Worm (Caenorhabditis elegans) whole organism, L1 larva: Measurements from ENCODE around the gene acbp-4.

ENCODE experiments used
- C16A3.4 ChIP-seq: fragments of 150-350 bp; optimal IDR thresholded peaks from 2 replicates; lab custom pipeline; 2014; ENCODE audit warnings: missing biosample characterization, missing genetic modification characterization
- Y116A8C.19 ChIP-seq: sonication (generic microtip); optimal IDR thresholded peaks from 2 replicates; lab custom pipeline; 2016; ENCODE audit warnings: missing compliant biosample characterization, missing genetic modification characterization, borderline replicate concordance
- alr-1 ChIP-seq: fragments of 200-800 bp; sonication (Bioruptor generic); optimal IDR thresholded peaks from 2 replicates; lab custom pipeline; 2018; ENCODE audit warnings: borderline replicate concordance, mild to moderate bottlenecking, missing genetic modification characterization, missing compliant biosample characterization
- blmp-1 ChIP-seq: fragments of 150-350 bp; optimal IDR thresholded peaks from 2 replicates; lab custom pipeline; 2014; ENCODE audit warnings: missing biosample characterization, missing genetic modification characterization
- ceh-90 ChIP-seq: sonication (generic microtip); optimal IDR thresholded peaks from 2 replicates; lab custom pipeline; 2016; ENCODE audit warnings: missing genetic modification characterization, missing compliant biosample characterization
- ces-1 ChIP-seq: fragments of 150-350 bp; optimal IDR thresholded peaks from 2 replicates; lab custom pipeline; 2014; ENCODE audit warnings: missing biosample characterization, missing genetic modification reagents, missing genetic modification characterization
- dpl-1 ChIP-seq, 3 experiments: fragments of 150-350 bp in 2 of 3; sonication (generic microtip) in 1 of 3; optimal IDR thresholded peaks; 2 replicates each; lab custom pipeline; 2014 to 2017; ENCODE audit warnings: missing biosample characterization in 3 of 3, missing genetic modification characterization in 3 of 3, missing genetic modification reagents in 3 of 3
- efl-1 ChIP-seq, 4 experiments: fragments of 150-350 bp; optimal IDR thresholded peaks in 3 of 4; peaks in 1 of 4; 1 replicate in 1 of 4; 2 replicates in 3 of 4; lab custom pipeline; 2014; ENCODE audit warnings: missing biosample characterization in 2 of 4, missing genetic modification characterization in 2 of 4, missing genetic modification reagents in 2 of 4
- elt-3 ChIP-seq, 6 experiments: fragments of 150-350 bp in 1 of 6; sonication (generic microtip); optimal IDR thresholded peaks; 2 replicates each; lab custom pipeline; 2017 to 2018; ENCODE audit warnings: missing biosample characterization in 6 of 6, missing genetic modification characterization in 6 of 6, inconsistent platforms in 1 of 6
- ets-5 ChIP-seq: fragments of 200-800 bp; sonication (Bioruptor generic); IDR thresholded peaks from 2 replicates; pipeline ENCODE4 v1.3.6; 2022; ENCODE audit warnings: missing genetic modification characterization, missing compliant biosample characterization
- fkh-10 ChIP-seq: sonication (generic microtip); optimal IDR thresholded peaks from 2 replicates; lab custom pipeline; 2017; ENCODE audit warnings: missing biosample characterization, missing genetic modification reagents, missing genetic modification characterization
- fkh-4 ChIP-seq: sonication (generic microtip); optimal IDR thresholded peaks from 2 replicates; lab custom pipeline; 2016; ENCODE audit warnings: missing compliant biosample characterization, missing genetic modification characterization, borderline replicate concordance
- fkh-8 ChIP-seq: sonication (generic microtip); optimal IDR thresholded peaks from 2 replicates; lab custom pipeline; 2016; ENCODE audit warnings: mild to moderate bottlenecking, missing genetic modification characterization, missing compliant biosample characterization
- grh-1 ChIP-seq: fragments of 200-800 bp; sonication (Bioruptor generic); IDR thresholded peaks from 2 replicates; pipeline ENCODE4 v1.3.6; 2022; ENCODE audit warnings: missing genetic modification reagents, missing genetic modification characterization, missing compliant biosample characterization
- hlh-4 ChIP-seq: sonication (generic microtip); optimal IDR thresholded peaks from 2 replicates; lab custom pipeline; 2016; ENCODE audit warnings: mild to moderate bottlenecking, missing genetic modification characterization, missing compliant biosample characterization
- lin-14 ChIP-seq: fragments of 200-800 bp; sonication (Bioruptor generic); optimal IDR thresholded peaks from 2 replicates; lab custom pipeline; 2018; ENCODE audit warnings: mild to moderate bottlenecking, missing genetic modification characterization, moderate library complexity, missing compliant biosample characterization
- lin-35 ChIP-seq, 2 experiments: fragments of 150-350 bp; optimal IDR thresholded peaks; 2 replicates each; lab custom pipeline; 2014; ENCODE audit warnings: missing biosample characterization in 2 of 2, missing genetic modification characterization in 2 of 2, missing genetic modification reagents in 2 of 2
- lsy-2 ChIP-seq, 2 experiments: fragments of 150-350 bp; optimal IDR thresholded peaks; 2 replicates each; lab custom pipeline; 2014; ENCODE audit warnings: missing biosample characterization in 2 of 2, missing genetic modification characterization in 2 of 2
- mef-2 ChIP-seq: fragments of 150-350 bp; optimal IDR thresholded peaks from 2 replicates; lab custom pipeline; 2014; ENCODE audit warnings: missing biosample characterization, missing genetic modification characterization
- mep-1 ChIP-seq: fragments of 150-350 bp; optimal IDR thresholded peaks from 2 replicates; lab custom pipeline; 2014; ENCODE audit warnings: missing biosample characterization, missing genetic modification characterization
- nhr-19 ChIP-seq: fragments of 200-800 bp; sonication (Bioruptor generic); conservative IDR thresholded peaks from 2 replicates; pipeline ENCODE4 v1.3.6; 2022; ENCODE audit warnings: missing genetic modification characterization, missing compliant biosample characterization
- nhr-20 ChIP-seq: sonication (generic microtip); optimal IDR thresholded peaks from 2 replicates; lab custom pipeline; 2016; ENCODE audit warnings: mild to moderate bottlenecking, missing genetic modification characterization, missing compliant biosample characterization
- nhr-237 ChIP-seq: fragments of 150-350 bp; optimal IDR thresholded peaks from 2 replicates; lab custom pipeline; 2014; ENCODE audit warnings: missing biosample characterization, missing genetic modification characterization
- nhr-28 ChIP-seq: fragments of 150-350 bp; optimal IDR thresholded peaks from 2 replicates; lab custom pipeline; 2014; ENCODE audit warnings: missing biosample characterization, missing genetic modification characterization
- nhr-47 ChIP-seq: sonication (generic microtip); optimal IDR thresholded peaks from 2 replicates; lab custom pipeline; 2016; ENCODE audit warnings: mild to moderate bottlenecking, missing genetic modification characterization, moderate library complexity, missing compliant biosample characterization
- nhr-71 ChIP-seq: sonication (generic microtip); optimal IDR thresholded peaks from 2 replicates; lab custom pipeline; 2016; ENCODE audit warnings: mild to moderate bottlenecking, missing genetic modification characterization, moderate library complexity, missing compliant biosample characterization
- nhr-76 ChIP-seq: sonication (generic microtip); optimal IDR thresholded peaks from 2 replicates; lab custom pipeline; 2017; ENCODE audit warnings: missing biosample characterization, missing genetic modification characterization
- nhr-85 ChIP-seq: sonication (generic microtip); peaks from one replicate; lab custom pipeline; 2016; ENCODE audit warnings: missing genetic modification characterization, inconsistent platforms, missing compliant biosample characterization
- nhr-90 ChIP-seq: sonication (generic microtip); optimal IDR thresholded peaks from 2 replicates; lab custom pipeline; 2016; ENCODE audit warnings: mild to moderate bottlenecking, missing genetic modification characterization, missing compliant biosample characterization; ENCODE audit not compliant: poor library complexity
- skn-1 ChIP-seq: fragments of 150-350 bp; optimal IDR thresholded peaks from 2 replicates; lab custom pipeline; 2014; ENCODE audit warnings: missing biosample characterization, missing genetic modification characterization
- snu-23 ChIP-seq: sonication (generic microtip); optimal IDR thresholded peaks from 2 replicates; lab custom pipeline; 2016; ENCODE audit warnings: missing genetic modification characterization, missing compliant biosample characterization
- sup-37 ChIP-seq: fragments of 200-800 bp; sonication (Bioruptor generic); optimal IDR thresholded peaks from 2 replicates; lab custom pipeline; 2018; ENCODE audit warnings: mild to moderate bottlenecking, missing genetic modification characterization, missing compliant biosample characterization
- swsn-7 ChIP-seq: sonication (generic microtip); optimal IDR thresholded peaks from 2 replicates; lab custom pipeline; 2016; ENCODE audit warnings: missing genetic modification characterization, missing compliant biosample characterization
- tbx-2 ChIP-seq: sonication (generic microtip); optimal IDR thresholded peaks from 2 replicates; lab custom pipeline; 2016; ENCODE audit warnings: missing genetic modification characterization, missing compliant biosample characterization
- unc-130 ChIP-seq: fragments of 150-350 bp; optimal IDR thresholded peaks from 2 replicates; lab custom pipeline; 2017; ENCODE audit warnings: missing biosample characterization, missing genetic modification characterization, inconsistent platforms
- unc-62 ChIP-seq: fragments of 150-350 bp; optimal IDR thresholded peaks from 2 replicates; lab custom pipeline; 2014; ENCODE audit warnings: missing biosample characterization, missing genetic modification reagents, missing genetic modification characterization
- xbp-1 ChIP-seq: sonication (generic microtip); optimal IDR thresholded peaks from 2 replicates; lab custom pipeline; 2016; ENCODE audit warnings: missing genetic modification characterization, missing compliant biosample characterization
- ztf-11 ChIP-seq, 2 experiments: sonication (generic microtip); optimal IDR thresholded peaks; 2 replicates each; lab custom pipeline; 2016 to 2017; ENCODE audit warnings: missing genetic modification characterization in 2 of 2, missing biosample characterization in 1 of 2, missing compliant biosample characterization in 1 of 2
- ztf-4 ChIP-seq: fragments of 150-350 bp; optimal IDR thresholded peaks from 2 replicates; lab custom pipeline; 2014; ENCODE audit warnings: missing biosample characterization, missing genetic modification characterization

The acbp-4 gene

DNA sequence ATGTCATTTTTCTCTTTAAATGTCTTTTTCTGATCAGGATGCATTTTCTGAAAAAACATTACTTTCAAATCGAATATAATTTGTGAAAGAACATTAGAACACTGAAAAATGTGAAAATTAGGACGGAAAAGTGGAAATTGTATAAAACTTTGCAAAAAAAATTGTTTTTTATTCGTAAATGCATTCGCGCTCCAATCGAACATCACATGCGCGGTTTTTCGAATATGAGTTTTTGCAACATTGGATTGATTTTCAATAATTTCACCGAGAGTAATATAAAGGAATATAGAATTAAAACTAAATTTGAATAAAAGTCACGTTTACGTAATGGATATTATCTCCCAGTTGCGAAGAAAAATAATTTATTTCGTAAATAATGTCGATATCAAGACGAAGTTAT lies 31.7 kb downstream of the acbp-4 start, which contains the start of the genes spot-1 and B0361.11 (continued):
- no peak for TF ChIP-seq fkh-10 (GFP tag; lab: Kevin White, UChicago)

DNA sequence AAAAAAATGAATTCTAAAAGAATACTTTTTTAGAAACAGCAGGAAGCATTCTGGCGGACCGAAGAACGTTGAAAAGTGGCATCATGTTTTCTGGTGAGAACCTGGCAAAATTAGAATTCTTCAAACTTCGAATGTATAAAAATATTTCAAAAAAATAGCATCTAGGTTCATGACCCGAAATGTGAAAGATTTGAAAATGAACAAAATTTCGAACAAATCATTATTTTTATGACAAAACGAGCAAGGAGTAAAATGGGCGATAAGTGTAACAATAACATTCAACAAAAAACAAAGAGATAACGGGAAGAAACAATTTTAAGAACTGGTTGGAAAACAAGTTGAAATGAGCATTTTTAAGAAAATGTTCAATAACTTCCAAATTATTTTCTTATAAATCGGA lies 33.6 kb downstream of the acbp-4 start, which contains the start of gene psd-1:
psd-1 (minus strand) TSS at position 101 of the 400 bp plus-strand sequence.
- no peak for TF ChIP-seq Y116A8C.19 (tag; lab: Kevin White, UChicago)
- no peak for TF ChIP-seq sup-37 (GFP tag; lab: Kevin White, UChicago)
- TF ChIP-seq ztf-4: no peak
- TF ChIP-seq lin-35 (GFP tag; optimal IDR thresholded peaks at IDR 0.05; lab: Kevin White, UChicago): no peak
- no peak for TF ChIP-seq fkh-8
- no peak for TF ChIP-seq nhr-47 (tag; lab: Kevin White, UChicago)
- no peak for TF ChIP-seq nhr-237
- TF ChIP-seq hlh-4 (tag; lab: Kevin White, UChicago): no peak
- no peak for TF ChIP-seq skn-1 (tag; lab: Kevin White, UChicago)

DNA sequence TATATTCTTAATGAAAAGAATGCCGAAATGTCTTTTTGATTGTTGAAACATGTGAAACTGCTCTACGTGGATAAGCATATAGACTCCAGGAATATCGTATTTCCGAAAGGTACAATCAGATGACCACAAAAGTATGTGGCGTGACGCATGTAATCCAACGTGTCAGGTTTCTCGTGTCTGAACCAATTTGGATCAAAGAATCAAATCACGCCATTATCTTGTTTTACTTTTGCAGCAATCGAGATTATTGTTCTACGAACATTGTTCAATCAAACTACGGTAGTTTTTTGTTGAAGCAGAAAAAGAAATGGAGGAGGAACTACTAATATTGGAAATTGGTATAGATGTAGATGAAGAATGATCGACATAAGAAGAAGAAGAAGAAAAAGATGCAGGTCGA lies 35.2 kb downstream of the acbp-4 start:
- TF ChIP-seq ces-1 (no peak), mef-2 (tag; lab: Kevin White, UChicago) (no peak), nhr-47 (tag; lab: Kevin White, UChicago) (peak; percentile 12), nhr-28 (tag; lab: Kevin White, UChicago) (no peak), xbp-1 (tag; lab: Kevin White, UChicago) (no peak), nhr-90 (tag; lab: Kevin White, UChicago) (peak; percentile 46), elt-3 (tag; optimal IDR thresholded peaks at IDR 0.05; lab: Kevin White, UChicago) (peak in 1 of 6 experiments; percentile 67), lsy-2 (tag; optimal IDR thresholded peaks at IDR 0.05; lab: Kevin White, UChicago) (no peak), C16A3.4 (tag; lab: Kevin White, UChicago) (no peak), ceh-90 (tag; lab: Kevin White, UChicago) (no peak), nhr-19 (GFP tag; lab: Robert Waterston, UW) (0 out of 2 replicates have a peak, but pooled peaks have one; percentile 28), swsn-7 (tag; lab: Kevin White, UChicago) (no peak), snu-23 (peak; percentile 34), fkh-8 (no peak), unc-130 (tag; lab: Kevin White, UChicago) (peak; percentile 64), tbx-2 (peak; percentile 38), lin-35 (GFP tag; optimal IDR thresholded peaks at IDR 0.05; lab: Kevin White, UChicago) (peak in 1 of 2 experiments; percentile 44), grh-1 (GFP tag; lab: Robert Waterston, UW) (0 out of 2 replicates have a peak, but pooled peaks have one; percentile 28), alr-1 (no peak), efl-1 (optimal IDR thresholded peaks at IDR 0.05; lab: Kevin White, UChicago) (no peak), efl-1 (GFP tag; optimal IDR thresholded peaks at IDR 0.05 in 1 of 2; lab: Kevin White, UChicago) (peak in 1 of 2 experiments; percentile 72), mep-1 (peak; percentile 35), blmp-1 (tag; lab: Kevin White, UChicago) (peak; percentile 56), nhr-71 (tag; lab: Kevin White, UChicago) (peak; percentile 67), ztf-11 (tag; optimal IDR thresholded peaks at IDR 0.05; lab: Kevin White, UChicago) (no peak), nhr-20 (tag; lab: Kevin White, UChicago) (peak; percentile 77), nhr-85 (tag; lab: Kevin White, UChicago) (peak; percentile 82), nhr-76 (tag; lab: Kevin White, UChicago) (no peak), lin-14 (GFP tag; lab: Kevin White, UChicago) (peak; percentile 55), ets-5 (GFP tag; lab: Robert Waterston, UW) (no peak), skn-1 (tag; lab: Kevin White, UChicago) (no peak), unc-62 (GFP tag; lab: Kevin White, UChicago) (no peak), fkh-4 (no peak), Y116A8C.19 (tag; lab: Kevin White, UChicago) (no peak), dpl-1 (GFP tag; optimal IDR thresholded peaks at IDR 0.05; lab: Kevin White, UChicago) (no peak)
